Worm (Caenorhabditis elegans): ENCODE measurements around the gene R02D5.4.

DNA sequence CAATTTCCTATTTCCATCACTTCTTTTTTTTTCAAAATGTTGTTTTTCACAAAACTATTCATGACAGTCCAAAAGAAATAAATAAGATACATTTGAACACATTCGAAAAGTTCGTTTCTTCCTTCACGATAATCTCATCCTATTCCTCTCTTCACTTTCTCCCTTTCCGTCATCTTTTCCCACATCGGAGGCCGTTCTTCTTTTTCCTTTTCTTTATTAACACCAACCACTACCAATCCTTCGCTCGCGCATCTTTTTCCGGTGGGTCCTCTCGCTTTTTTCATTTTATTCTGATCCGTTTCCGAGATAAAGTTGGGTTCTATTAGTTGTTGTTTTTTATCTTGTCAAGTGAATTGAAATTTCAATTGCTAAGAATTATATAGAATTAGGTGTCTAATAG is 11.0 kb upstream of the R02D5.4 start:
- TF ChIP-seq ceh-18 (tag; optimal IDR thresholded peaks at IDR 0.05) (no peak), pha-4 (tag; optimal IDR thresholded peaks at IDR 0.05) (no peak), ceh-9 (tag; optimal IDR thresholded peaks at IDR 0.05) (no peak), ama-1 (optimal IDR thresholded peaks at IDR 0.05) (no peak), ceh-34 (tag; optimal IDR thresholded peaks at IDR 0.05) (no peak), hlh-30 (tag; optimal IDR thresholded peaks at IDR 0.05; ENCODE audit: insufficient read depth) (no peak), fkh-10 (GFP tag; optimal IDR thresholded peaks at IDR 0.05) (no peak), pqm-1 (tag; optimal IDR thresholded peaks at IDR 0.05) (no peak), ttx-3 (tag; optimal IDR thresholded peaks at IDR 0.05) (no peak), K09A11.1 (tag; optimal IDR thresholded peaks at IDR 0.05; ENCODE audit: insufficient read depth) (no peak), lin-11 (tag; optimal IDR thresholded peaks at IDR 0.05) (no peak), elt-4 (tag; optimal IDR thresholded peaks at IDR 0.05) (no peak)

Data from whole organism, late embryonic.